Fruit fly (Drosophila melanogaster) whole organism, embryonic: Measurements from ENCODE around the gene Acyp.

Experiments used
- CG11085 ChIP-seq: fragments of 200-800 bp; sonication (Bioruptor generic); IDR thresholded peaks from 2 replicates; pipeline ENCODE4 v1.3.6; 2022; ENCODE audit warnings: missing biosample characterization, missing genetic modification characterization
- CG11696 ChIP-seq: fragments of 200-800 bp; sonication (Bioruptor generic); IDR thresholded peaks from 2 replicates; pipeline ENCODE4 v1.3.6; 2022; ENCODE audit warnings: missing biosample characterization, missing genetic modification characterization
- CG12299 ChIP-seq: fragments of 200-800 bp; sonication (Bioruptor generic); optimal IDR thresholded peaks from 2 replicates; lab custom pipeline; 2018; ENCODE audit warnings: missing biosample characterization, mild to moderate bottlenecking, missing genetic modification characterization
- CG14860 ChIP-seq: fragments of 200-800 bp; sonication (Bioruptor generic); IDR thresholded peaks from 3 replicates; pipeline ENCODE4 v1.3.6; 2022; ENCODE audit warnings: missing biosample characterization, missing genetic modification characterization; ENCODE audit not compliant: partially characterized antibody
- CG1603 ChIP-seq: fragments of 200-800 bp; sonication (Bioruptor generic); optimal IDR thresholded peaks from 2 replicates; lab custom pipeline; 2019; ENCODE audit warnings: missing biosample characterization, mild to moderate bottlenecking, missing genetic modification characterization, moderate library complexity
- CG18011 ChIP-seq: fragments of 200-800 bp; sonication (Bioruptor generic); optimal IDR thresholded peaks from 2 replicates; lab custom pipeline; 2017; ENCODE audit warnings: missing biosample characterization, missing genetic modification characterization, mild to moderate bottlenecking, moderate library complexity, missing genotype
- CG18619 ChIP-seq: fragments of 200-800 bp; sonication (Bioruptor generic); optimal IDR thresholded peaks from 3 replicates; lab custom pipeline; 2017; ENCODE audit warnings: missing biosample characterization, mild to moderate bottlenecking, missing genetic modification characterization
- CG2120 ChIP-seq: fragments of 200-800 bp; sonication (Bioruptor generic); optimal IDR thresholded peaks from 3 replicates; lab custom pipeline; 2016; ENCODE audit warnings: missing biosample characterization, missing genetic modification characterization
- CG2199 ChIP-seq: fragments of 200-800 bp; sonication (Bioruptor generic); IDR thresholded peaks from 3 replicates; pipeline ENCODE4 v1.3.6; 2022; ENCODE audit warnings: missing biosample characterization, missing genetic modification characterization
- CG30431 ChIP-seq: fragments of 200-800 bp; sonication (Bioruptor generic); optimal IDR thresholded peaks from 2 replicates; lab custom pipeline; 2017; ENCODE audit warnings: missing biosample characterization, missing genetic modification characterization
- CG3163 ChIP-seq: fragments of 200-800 bp; sonication (Bioruptor generic); optimal IDR thresholded peaks from 3 replicates; lab custom pipeline; 2016; ENCODE audit warnings: missing biosample characterization, missing genetic modification characterization
- CG34422 ChIP-seq: fragments of 200-800 bp; sonication (Bioruptor generic); IDR thresholded peaks from 3 replicates; pipeline ENCODE4 v1.3.6; 2022; ENCODE audit warnings: missing biosample characterization, missing genetic modification characterization
- CG3995 ChIP-seq: fragments of 200-800 bp; sonication (Bioruptor generic); optimal IDR thresholded peaks from 3 replicates; lab custom pipeline; 2016; ENCODE audit warnings: missing biosample characterization, missing genetic modification characterization
- CG6689 ChIP-seq: fragments of 200-800 bp; sonication (Bioruptor generic); IDR thresholded peaks from 2 replicates; pipeline ENCODE4 v1.3.6; 2022; ENCODE audit warnings: missing biosample characterization, missing genetic modification characterization
- CG6854 ChIP-seq: fragments of 200-800 bp; sonication (Bioruptor generic); optimal IDR thresholded peaks from 3 replicates; lab custom pipeline; 2017; ENCODE audit warnings: missing biosample characterization, mild to moderate bottlenecking, missing genetic modification characterization
- CG7556 ChIP-seq: fragments of 200-800 bp; sonication (Bioruptor generic); optimal IDR thresholded peaks from 2 replicates; lab custom pipeline; 2017; ENCODE audit warnings: missing biosample characterization, mild to moderate bottlenecking, missing genetic modification characterization
- CG7987 ChIP-seq: fragments of 200-800 bp; sonication (Bioruptor generic); optimal IDR thresholded peaks from 2 replicates; lab custom pipeline; 2018; ENCODE audit warnings: missing biosample characterization, mild to moderate bottlenecking, missing genetic modification characterization, moderate library complexity
- CG9215 ChIP-seq: fragments of 200-800 bp; sonication (Bioruptor generic); IDR thresholded peaks from 2 replicates; pipeline ENCODE4 v1.3.6; 2022; ENCODE audit warnings: missing biosample characterization, missing genetic modification characterization
- D ChIP-seq, 2 experiments: fragments of 200-800 bp in 1 of 2; fragments of >200 bp in 1 of 2; sonication (Bioruptor generic) in 1 of 2; optimal IDR thresholded peaks; 2 replicates in 1 of 2; 3 replicates in 1 of 2; lab custom pipeline; 2017; ENCODE audit warnings: mild to moderate bottlenecking in 1 of 2, missing biosample characterization in 1 of 2, missing genetic modification characterization in 1 of 2, missing genetic modification reagents in 1 of 2
- E2f2 ChIP-seq: fragments of 200-800 bp; sonication (Bioruptor generic); IDR thresholded peaks from 2 replicates; pipeline ENCODE4 v1.3.6; 2022; ENCODE audit warnings: missing biosample characterization, missing genetic modification characterization
- ERR ChIP-seq: fragments of 200-800 bp; sonication (Bioruptor generic); optimal IDR thresholded peaks from 2 replicates; lab custom pipeline; 2016; ENCODE audit warnings: missing biosample characterization, missing genetic modification characterization
- Gsc ChIP-seq: fragments of 200-800 bp; sonication (Bioruptor generic); IDR thresholded peaks from 2 replicates; pipeline ENCODE4 v1.3.6; 2022; ENCODE audit warnings: missing biosample characterization, missing genetic modification characterization
- HLHmδ ChIP-seq: fragments of 200-800 bp; sonication (Bioruptor generic); optimal IDR thresholded peaks from 2 replicates; lab custom pipeline; 2018; ENCODE audit warnings: missing biosample characterization, mild to moderate bottlenecking, missing genetic modification characterization, moderate library complexity
- NfI ChIP-seq: fragments of 200-800 bp; sonication (Bioruptor generic); optimal IDR thresholded peaks from 3 replicates; lab custom pipeline; 2018; ENCODE audit warnings: missing biosample characterization, mild to moderate bottlenecking, missing genetic modification characterization, moderate library complexity
- Optix ChIP-seq: fragments of 200-800 bp; sonication (Bioruptor generic); IDR thresholded peaks from 3 replicates; pipeline ENCODE4 v1.3.6; 2022; ENCODE audit warnings: missing biosample characterization, missing genetic modification characterization
- Ssrp ChIP-seq: fragments of 200-800 bp; sonication (Bioruptor generic); optimal IDR thresholded peaks from 2 replicates; lab custom pipeline; 2018; ENCODE audit warnings: missing biosample characterization, mild to moderate bottlenecking, missing genetic modification characterization, moderate library complexity
- Tbp ChIP-seq: fragments of >200 bp; optimal IDR thresholded peaks from 2 replicates; lab custom pipeline; 2018; ENCODE audit warnings: missing biosample characterization, missing genetic modification characterization
- abd-A ChIP-seq: fragments of 200-800 bp; sonication (Bioruptor generic); optimal IDR thresholded peaks from 3 replicates; lab custom pipeline; 2019; ENCODE audit warnings: missing biosample characterization, mild to moderate bottlenecking, missing genetic modification characterization, moderate library complexity
- al ChIP-seq: fragments of 200-800 bp; sonication (Bioruptor generic); IDR thresholded peaks from 2 replicates; pipeline ENCODE4 v1.3.6; 2022; ENCODE audit warnings: missing biosample characterization, missing genetic modification characterization
- bsh ChIP-seq, 2 experiments: fragments of 200-800 bp; sonication (Bioruptor generic); optimal IDR thresholded peaks; 2 replicates each; lab custom pipeline; 2017 to 2018; ENCODE audit warnings: mild to moderate bottlenecking in 2 of 2, missing biosample characterization in 2 of 2, missing genetic modification characterization in 2 of 2, moderate library complexity in 1 of 2
- crol ChIP-seq: fragments of 200-800 bp; sonication (Bioruptor generic); IDR thresholded peaks from 2 replicates; pipeline ENCODE4 v1.3.6; 2022; ENCODE audit warnings: missing biosample characterization, missing genetic modification characterization
- fu2 ChIP-seq: fragments of 200-800 bp; sonication (Bioruptor generic); optimal IDR thresholded peaks from 2 replicates; lab custom pipeline; 2016; ENCODE audit warnings: missing biosample characterization, missing genetic modification characterization
- gsb ChIP-seq: fragments of 200-800 bp; sonication (Bioruptor generic); IDR thresholded peaks from 2 replicates; pipeline ENCODE4 v1.3.6; 2022; ENCODE audit warnings: missing biosample characterization, missing genetic modification characterization
- gsb-n ChIP-seq: fragments of 200-800 bp; sonication (Bioruptor generic); optimal IDR thresholded peaks from 3 replicates; lab custom pipeline; 2018; ENCODE audit warnings: missing biosample characterization, mild to moderate bottlenecking, missing genetic modification characterization
- inv ChIP-seq: fragments of 200-800 bp; sonication (Bioruptor generic); IDR thresholded peaks from 2 replicates; pipeline ENCODE4 v1.3.6; 2022; ENCODE audit warnings: missing biosample characterization, missing genetic modification characterization; ENCODE audit not compliant: partially characterized antibody
- ken ChIP-seq: fragments of 200-800 bp; sonication (Bioruptor generic); IDR thresholded peaks from 3 replicates; pipeline ENCODE4 v1.3.6; 2022; ENCODE audit warnings: missing biosample characterization, missing genetic modification characterization
- lbe ChIP-seq: fragments of 200-800 bp; sonication (Bioruptor generic); optimal IDR thresholded peaks from 2 replicates; lab custom pipeline; 2016; ENCODE audit warnings: missing biosample characterization, mild to moderate bottlenecking, missing genetic modification characterization
- lilli ChIP-seq: fragments of 200-800 bp; sonication (Bioruptor generic); optimal IDR thresholded peaks from 3 replicates; lab custom pipeline; 2016; ENCODE audit warnings: missing biosample characterization, missing genetic modification characterization
- nau ChIP-seq: fragments of 200-800 bp; sonication (Bioruptor generic); optimal IDR thresholded peaks from 3 replicates; lab custom pipeline; 2017; ENCODE audit warnings: missing biosample characterization, mild to moderate bottlenecking, missing genetic modification characterization, missing genetic modification reagents
- pan ChIP-seq, 4 experiments: fragments of >200 bp in 3 of 4; fragments of 200-800 bp in 1 of 4; sonication (Bioruptor generic) in 1 of 4; optimal IDR thresholded peaks in 3 of 4; IDR thresholded peaks in 1 of 4; 2 replicates each; pipeline versions ENCODE4 v1.3.6 to Lab custom; 2017 to 2022; ENCODE audit warnings: missing biosample characterization in 2 of 4, missing genetic modification characterization in 2 of 4, mixed read lengths in 1 of 4
- pita ChIP-seq: fragments of 200-800 bp; sonication (Bioruptor generic); optimal IDR thresholded peaks from 2 replicates; lab custom pipeline; 2017; ENCODE audit warnings: missing biosample characterization, mild to moderate bottlenecking, missing genetic modification characterization
- pum ChIP-seq: fragments of 200-800 bp; sonication (Bioruptor generic); optimal IDR thresholded peaks from 2 replicates; lab custom pipeline; 2016; ENCODE audit warnings: missing biosample characterization, missing genetic modification characterization
- row ChIP-seq: fragments of 200-800 bp; sonication (Bioruptor generic); IDR thresholded peaks from 3 replicates; pipeline ENCODE4 v1.3.6; 2022; ENCODE audit warnings: missing biosample characterization, missing genetic modification characterization
- sd ChIP-seq: fragments of 200-800 bp; sonication (Bioruptor generic); optimal IDR thresholded peaks from 3 replicates; lab custom pipeline; 2018; ENCODE audit warnings: missing biosample characterization, mild to moderate bottlenecking, missing genetic modification characterization, moderate library complexity
- sens-2 ChIP-seq: fragments of 200-800 bp; sonication (Bioruptor generic); IDR thresholded peaks from 2 replicates; pipeline ENCODE4 v1.3.6; 2022; ENCODE audit warnings: missing biosample characterization, missing genetic modification characterization
- so ChIP-seq: fragments of 200-800 bp; sonication (Bioruptor generic); IDR thresholded peaks from 3 replicates; pipeline ENCODE4 v1.3.6; 2022; ENCODE audit warnings: missing biosample characterization, missing genetic modification characterization
- sob ChIP-seq: fragments of 200-800 bp; sonication (Bioruptor generic); IDR thresholded peaks from 2 replicates; pipeline ENCODE4 v1.3.6; 2022; ENCODE audit warnings: missing biosample characterization, missing genetic modification characterization
- tap ChIP-seq: fragments of 200-800 bp; optimal IDR thresholded peaks from 3 replicates; lab custom pipeline; 2019; ENCODE audit warnings: missing biosample characterization, mild to moderate bottlenecking, missing genetic modification characterization, moderate library complexity
- tup ChIP-seq: fragments of 200-800 bp; sonication (Bioruptor generic); optimal IDR thresholded peaks from 2 replicates; lab custom pipeline; 2016; ENCODE audit warnings: missing biosample characterization, mild to moderate bottlenecking, missing genetic modification characterization, moderate library complexity
- twi ChIP-seq: fragments of 200-800 bp; optimal IDR thresholded peaks from 2 replicates; lab custom pipeline; 2019; ENCODE audit warnings: missing biosample characterization, mild to moderate bottlenecking, missing genetic modification characterization, moderate library complexity

Gene Acyp

DNA sequence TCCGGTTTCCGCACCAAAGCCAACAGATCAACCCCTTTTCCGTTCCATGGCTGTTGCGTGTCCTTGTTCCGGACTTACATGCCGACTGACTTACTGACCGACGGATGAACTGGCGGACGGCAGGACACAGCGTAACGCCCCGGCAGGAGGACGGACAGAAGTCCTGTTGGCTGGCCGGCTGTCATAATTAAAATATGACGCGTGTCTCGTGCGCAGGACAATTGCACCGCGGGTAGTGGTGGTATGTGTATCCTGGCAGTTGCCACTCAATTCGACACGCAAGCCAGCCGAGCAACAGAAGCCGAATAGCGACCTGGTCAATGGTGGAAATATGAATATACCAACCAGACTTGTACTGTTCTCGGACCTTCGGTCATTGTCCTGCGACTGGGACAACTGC, 42.5 kb upstream of the Acyp start (continued):
- TF ChIP-seq D (optimal IDR thresholded peaks at IDR 0.05; lab: Kevin White, UChicago) (peak; percentile 29), D (GFP tag; optimal IDR thresholded peaks at IDR 0.05; lab: Kevin White, UChicago) (no peak)

DNA sequence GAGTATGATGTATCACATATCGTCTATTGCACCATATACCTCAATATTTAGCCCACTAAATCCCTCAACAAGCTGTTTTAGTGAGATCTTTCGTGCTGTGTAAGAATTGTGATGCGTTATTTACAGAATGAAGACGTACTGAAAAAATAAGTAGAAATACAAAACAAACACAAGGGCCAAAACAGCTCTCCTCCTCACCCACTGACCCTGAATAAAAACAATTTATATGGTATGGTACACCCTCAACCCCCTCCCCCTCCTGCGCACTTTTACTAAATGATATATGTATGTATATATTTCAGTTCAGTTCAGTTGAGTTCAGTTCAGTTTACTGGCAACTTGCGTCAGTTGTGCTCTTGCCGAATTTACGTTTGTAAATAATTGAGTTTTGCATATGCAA, 38.7 kb upstream of the Acyp start:
- TF ChIP-seq CG2120 (GFP tag; lab: Kevin White, UChicago) (no peak), sd (peak; percentile 51), pita (GFP tag; lab: Kevin White, UChicago) (no peak), CG2199 (GFP tag; lab: Robert Waterston, UW) (no peak), CG11085 (GFP tag; lab: Robert Waterston, UW) (no peak), lbe (no peak), E2f2 (GFP tag; lab: Robert Waterston, UW) (no peak), CG30431 (GFP tag; lab: Kevin White, UChicago) (no peak), CG7556 (GFP tag; lab: Kevin White, UChicago) (no peak), CG7987 (GFP tag; lab: Kevin White, UChicago) (no peak), row (GFP tag; lab: Robert Waterston, UW) (no peak), abd-A (tag; lab: Kevin White, UChicago) (peak; percentile 18), CG34422 (GFP tag; lab: Robert Waterston, UW) (no peak), CG14860 (GFP tag; lab: Robert Waterston, UW) (no peak), CG3163 (no peak), CG11696 (GFP tag; lab: Robert Waterston, UW) (no peak), sens-2 (no peak), Gsc (no peak), CG18011 (GFP tag; lab: Kevin White, UChicago) (no peak), so (GFP tag; lab: Robert Waterston, UW) (0 out of 3 replicates have a peak, but pooled peaks have one; percentile 31), CG6689 (GFP tag; lab: Robert Waterston, UW) (no peak), HLHmδ (GFP tag; lab: Kevin White, UChicago) (no peak), gsb-n (no peak), CG12299 (tag; lab: Kevin White, UChicago) (no peak), inv (no peak), crol (GFP tag; lab: Robert Waterston, UW) (peak; percentile 50; the same call in 1 of the 2 replicates), lilli (GFP tag; lab: Kevin White, UChicago) (no peak), bsh (GFP tag; optimal IDR thresholded peaks at IDR 0.05; lab: Kevin White, UChicago) (no peak)
- TF ChIP-seq, all 482 proteins: peak for 4

DNA sequence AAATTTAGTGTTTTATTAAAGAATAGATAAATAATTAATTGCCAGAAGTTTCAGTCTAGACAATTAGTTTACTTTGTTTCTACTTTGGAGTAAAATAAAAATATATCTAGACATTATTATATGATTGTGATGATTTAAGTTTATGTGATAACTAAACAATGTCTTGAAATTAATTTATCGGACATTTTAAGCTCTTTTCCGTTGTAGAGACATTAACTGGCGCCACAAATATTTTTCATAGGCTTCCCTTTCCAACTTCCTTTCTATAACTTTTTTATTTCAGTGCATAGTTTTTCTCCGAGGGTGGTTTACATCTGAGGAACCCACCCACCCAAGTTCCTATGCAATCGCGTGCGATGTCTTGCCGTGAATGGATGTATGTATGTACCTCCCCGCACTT, 35.2 kb upstream of the Acyp start:
- TF ChIP-seq NfI (GFP tag; lab: Kevin White, UChicago) (no peak), tup (GFP tag; lab: Kevin White, UChicago) (no peak), sob (GFP tag; lab: Robert Waterston, UW) (no peak), twi (peak; percentile 18), Tbp (GFP tag; lab: Kevin White, UChicago) (no peak), CG3995 (no peak), gsb (no peak), Optix (GFP tag; lab: Robert Waterston, UW) (no peak), ERR (GFP tag; lab: Kevin White, UChicago) (no peak), Ssrp (tag; lab: Kevin White, UChicago) (peak; percentile 57), ken (no peak), CG9215 (GFP tag; lab: Robert Waterston, UW) (no peak), nau (GFP tag; lab: Kevin White, UChicago) (no peak), CG1603 (no peak), al (GFP tag; lab: Robert Waterston, UW) (no peak), tap (no peak), CG18619 (peak; percentile 20), pum (GFP tag; lab: Kevin White, UChicago) (no peak), pan (optimal IDR thresholded peaks at IDR 0.05; lab: Kevin White, UChicago) (no peak), pan (GFP tag; optimal IDR thresholded peaks at IDR 0.05 in 1 of 2, IDR thresholded peaks at IDR 0.05 in 1 of 2) (no peak), fu2 (GFP tag; lab: Kevin White, UChicago) (no peak), CG6854 (no peak)
